Worm (Caenorhabditis elegans) whole organism, early embryonic: ENCODE results near the gene Y57G11C.23.

Experiments used
- B0310.2 ChIP-seq: sonication (generic microtip); optimal IDR thresholded peaks from 2 replicates; lab custom pipeline; 2016; ENCODE audit warnings: mild to moderate bottlenecking, missing genetic modification characterization, missing compliant biosample characterization
- F13C5.2 ChIP-seq: sonication (generic microtip); optimal IDR thresholded peaks from 2 replicates; lab custom pipeline; 2017; ENCODE audit warnings: mild to moderate bottlenecking, missing genetic modification characterization, inconsistent platforms, missing compliant biosample characterization
- aly-1 ChIP-seq: sonication (generic microtip); optimal IDR thresholded peaks from 2 replicates; lab custom pipeline; 2016; ENCODE audit warnings: missing genetic modification characterization, missing compliant biosample characterization
- ama-1 ChIP-seq: fragments of 150-350 bp; optimal IDR thresholded peaks from 2 replicates; lab custom pipeline; 2014
- ceh-13 ChIP-seq: fragments of 200-800 bp; sonication (Bioruptor generic); optimal IDR thresholded peaks from 2 replicates; lab custom pipeline; 2018; ENCODE audit warnings: mild to moderate bottlenecking, missing genetic modification characterization, missing compliant biosample characterization
- ceh-36 ChIP-seq: sonication (generic microtip); optimal IDR thresholded peaks from 2 replicates; lab custom pipeline; 2016; ENCODE audit warnings: missing genetic modification characterization, inconsistent platforms, missing compliant biosample characterization
- ets-7 ChIP-seq: sonication (generic microtip); optimal IDR thresholded peaks from 2 replicates; lab custom pipeline; 2016; ENCODE audit warnings: missing genotype, missing genetic modification characterization, missing compliant biosample characterization
- flt-1 ChIP-seq: fragments of 200-800 bp; sonication (Bioruptor generic); IDR thresholded peaks from 2 replicates; pipeline ENCODE4 v1.3.6; 2022; ENCODE audit warnings: missing genetic modification characterization, missing compliant biosample characterization
- hmbx-1 ChIP-seq: sonication (generic microtip); optimal IDR thresholded peaks from 2 replicates; lab custom pipeline; 2016; ENCODE audit warnings: mild to moderate bottlenecking, missing genetic modification characterization, missing compliant biosample characterization
- hmg-4 ChIP-seq: fragments of 200-800 bp; sonication (Bioruptor generic); optimal IDR thresholded peaks from 2 replicates; lab custom pipeline; 2018; ENCODE audit warnings: mild to moderate bottlenecking, missing genetic modification characterization, missing compliant biosample characterization
- hnd-1 ChIP-seq: sonication (generic microtip); optimal IDR thresholded peaks from 2 replicates; lab custom pipeline; 2016; ENCODE audit warnings: missing genetic modification characterization, missing compliant biosample characterization
- pes-1 ChIP-seq: fragments of 200-800 bp; sonication (Bioruptor generic); IDR thresholded peaks from 2 replicates; pipeline ENCODE4 v1.3.6; 2022; ENCODE audit warnings: missing genetic modification reagents, missing genetic modification characterization, missing compliant biosample characterization
- scrt-1 ChIP-seq: fragments of 200-800 bp; sonication (Bioruptor generic); IDR thresholded peaks from 2 replicates; pipeline ENCODE4 v1.3.6; 2022; ENCODE audit warnings: missing genetic modification characterization, missing compliant biosample characterization
- sea-1 ChIP-seq: fragments of 200-800 bp; sonication (Bioruptor generic); conservative IDR thresholded peaks from 2 replicates; pipeline ENCODE4 v1.3.6; 2022; ENCODE audit warnings: missing genetic modification characterization, missing compliant biosample characterization
- tbx-11 ChIP-seq: fragments of 200-800 bp; sonication (Bioruptor generic); IDR thresholded peaks from 2 replicates; pipeline ENCODE4 v1.3.6; 2022; ENCODE audit warnings: missing genetic modification characterization, missing compliant biosample characterization
- tbx-37 ChIP-seq: fragments of 200-800 bp; sonication (Bioruptor generic); conservative IDR thresholded peaks from 2 replicates; pipeline ENCODE4 v1.3.6; 2022; ENCODE audit warnings: missing genetic modification reagents, missing genetic modification characterization, missing compliant biosample characterization
- tra-4 ChIP-seq: sonication (generic microtip); optimal IDR thresholded peaks from 2 replicates; lab custom pipeline; 2017; ENCODE audit warnings: missing genetic modification characterization, missing compliant biosample characterization

Gene Y57G11C.23

DNA sequence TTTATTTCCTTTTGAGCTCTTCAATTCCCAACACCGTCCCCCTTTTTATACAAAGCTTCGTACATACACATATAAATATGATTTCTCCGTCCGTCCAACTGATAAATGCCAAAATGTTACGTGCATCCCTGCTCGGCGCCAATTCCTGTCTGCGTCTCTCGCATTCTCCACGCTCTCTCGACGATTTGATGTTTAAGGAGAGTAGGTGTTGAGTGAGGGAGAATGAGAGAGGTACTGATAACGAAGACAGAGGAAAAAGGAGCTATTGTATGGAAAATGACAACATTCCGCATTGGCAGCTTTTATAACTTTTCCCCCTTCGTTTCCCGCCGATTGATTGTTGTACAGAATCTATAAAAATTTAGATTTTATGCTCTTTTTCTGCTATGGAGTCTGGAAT lies 22.2 kb upstream of the Y57G11C.23 start:
- no peak for TF ChIP-seq B0310.2
- TF ChIP-seq tbx-11 (GFP tag; lab: Robert Waterston, UW), result no peak
- no peak for TF ChIP-seq ama-1 (lab: Kevin White, UChicago)
- TF ChIP-seq scrt-1, result no peak
- no peak for TF ChIP-seq tbx-37 (GFP tag; lab: Robert Waterston, UW)
- no peak for TF ChIP-seq F13C5.2 (tag; lab: Kevin White, UChicago)
- TF ChIP-seq pes-1 (GFP tag; lab: Robert Waterston, UW), result no peak
- no peak for TF ChIP-seq aly-1 (tag; lab: Kevin White, UChicago)
- TF ChIP-seq ets-7, result no peak

ce11 chrIV:14879184-14879583 lies 17.6 kb upstream of the Y57G11C.23 start, which contains the start of gene eps-8:
Gene eps-8 (plus strand): TSS chrIV:14879484.
- no peak for TF ChIP-seq tra-4 (tag; lab: Kevin White, UChicago)
- no peak for TF ChIP-seq tbx-37 (GFP tag; lab: Robert Waterston, UW)
- no peak for TF ChIP-seq pes-1 (GFP tag; lab: Robert Waterston, UW)
- no peak for TF ChIP-seq ets-7

DNA sequence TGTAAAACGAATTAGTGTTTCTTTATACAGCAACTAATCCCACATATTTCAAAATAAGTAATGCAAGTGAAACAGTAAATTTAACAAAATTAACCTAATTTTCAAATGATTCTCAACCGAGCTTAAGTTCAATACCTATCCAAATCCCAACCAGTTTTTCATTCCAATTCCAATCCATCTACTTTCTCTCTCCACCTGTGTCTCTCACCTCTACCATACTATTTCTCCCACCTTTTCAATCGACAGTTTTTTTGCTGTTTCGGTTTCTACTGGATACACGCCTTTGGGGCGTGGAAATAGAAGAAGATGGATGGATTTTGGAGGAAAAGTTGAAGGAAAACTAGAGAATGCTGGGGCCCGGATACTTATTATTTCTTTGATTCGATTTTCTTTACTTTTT lies 16.1 kb upstream of the Y57G11C.23 start:
- no peak for TF ChIP-seq hmbx-1 (tag; lab: Kevin White, UChicago)
- TF ChIP-seq hnd-1 (tag; lab: Kevin White, UChicago), result no peak
- no peak for TF ChIP-seq ceh-36 (tag; lab: Kevin White, UChicago)
- TF ChIP-seq aly-1 (tag; lab: Kevin White, UChicago), result no peak
- TF ChIP-seq tbx-37 (GFP tag; lab: Robert Waterston, UW), result no peak
- TF ChIP-seq ets-7, result no peak
- no peak for TF ChIP-seq tra-4 (tag; lab: Kevin White, UChicago)
- TF ChIP-seq scrt-1, result no peak
- no peak for TF ChIP-seq sea-1 (GFP tag; lab: Robert Waterston, UW)
- TF ChIP-seq F13C5.2 (tag; lab: Kevin White, UChicago), result no peak
- no peak for TF ChIP-seq ama-1 (lab: Kevin White, UChicago)

DNA sequence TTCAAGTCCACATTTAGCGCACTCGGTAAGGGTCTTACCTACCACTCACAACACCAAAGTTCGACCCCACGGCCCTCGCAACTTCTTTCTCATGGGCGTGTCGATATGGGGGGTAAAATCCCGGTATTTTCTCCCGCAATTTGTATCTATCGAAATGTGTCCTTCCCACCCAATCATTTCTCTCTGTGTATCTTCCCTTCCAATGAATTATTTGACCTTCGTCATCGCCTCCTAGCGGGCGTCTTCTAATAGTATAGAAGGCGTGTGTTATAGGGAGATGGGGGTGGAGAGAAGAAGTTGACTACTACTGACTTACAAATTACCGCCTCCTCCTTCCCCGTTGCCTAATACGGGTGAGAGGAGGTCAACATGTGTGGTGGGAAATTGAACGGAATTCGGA lies 15.0 kb upstream of the Y57G11C.23 start:
- TF ChIP-seq flt-1 (GFP tag; lab: Robert Waterston, UW), result no peak
- no peak for TF ChIP-seq hmbx-1 (tag; lab: Kevin White, UChicago)
- no peak for TF ChIP-seq scrt-1
- no peak for TF ChIP-seq hmg-4 (GFP tag; lab: Kevin White, UChicago)
- TF ChIP-seq F13C5.2 (tag; lab: Kevin White, UChicago), result no peak

- TF ChIP-seq hmg-4 (GFP tag; lab: Kevin White, UChicago), result peak; percentile 71
- no peak for TF ChIP-seq F13C5.2 (tag; lab: Kevin White, UChicago)
Measured at ce11 chrIV:14874926-14875570, 13.5 kb upstream of the Y57G11C.23 start.

DNA sequence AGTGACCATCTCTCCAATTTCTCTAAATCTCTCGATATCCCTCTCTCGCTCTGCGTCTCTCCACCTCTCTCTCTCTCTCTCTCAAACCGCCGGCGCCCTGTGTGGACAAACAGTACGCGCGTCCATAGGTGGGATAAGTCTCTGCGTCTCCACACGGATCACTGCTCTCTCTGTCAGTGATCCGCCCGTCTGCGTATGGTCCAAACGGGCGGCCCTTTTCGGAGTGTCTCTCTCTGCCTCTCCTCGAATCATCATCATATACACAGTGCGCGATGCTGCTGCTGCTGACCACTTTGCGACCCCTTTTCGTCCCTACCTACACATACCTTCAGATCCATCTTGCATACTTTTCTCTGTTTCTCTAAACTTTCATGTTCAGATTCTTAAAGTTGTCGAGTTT lies 10.7 kb upstream of the Y57G11C.23 start:
- TF ChIP-seq ets-7 (no peak), hnd-1 (tag; lab: Kevin White, UChicago) (no peak), F13C5.2 (tag; lab: Kevin White, UChicago) (peak; percentile 31), scrt-1 (no peak), tbx-11 (GFP tag; lab: Robert Waterston, UW) (no peak), hmg-4 (GFP tag; lab: Kevin White, UChicago) (no peak), ama-1 (lab: Kevin White, UChicago) (no peak), aly-1 (tag; lab: Kevin White, UChicago) (peak; percentile 66), ceh-36 (tag; lab: Kevin White, UChicago) (no peak), sea-1 (GFP tag; lab: Robert Waterston, UW) (0 out of 2 replicates have a peak, but pooled peaks have one; percentile 35), tra-4 (tag; lab: Kevin White, UChicago) (no peak), ceh-13 (peak; percentile 17), hmbx-1 (tag; lab: Kevin White, UChicago) (no peak), B0310.2 (no peak), pes-1 (GFP tag; lab: Robert Waterston, UW) (no peak), tbx-37 (GFP tag; lab: Robert Waterston, UW) (no peak), flt-1 (GFP tag; lab: Robert Waterston, UW) (no peak)

DNA sequence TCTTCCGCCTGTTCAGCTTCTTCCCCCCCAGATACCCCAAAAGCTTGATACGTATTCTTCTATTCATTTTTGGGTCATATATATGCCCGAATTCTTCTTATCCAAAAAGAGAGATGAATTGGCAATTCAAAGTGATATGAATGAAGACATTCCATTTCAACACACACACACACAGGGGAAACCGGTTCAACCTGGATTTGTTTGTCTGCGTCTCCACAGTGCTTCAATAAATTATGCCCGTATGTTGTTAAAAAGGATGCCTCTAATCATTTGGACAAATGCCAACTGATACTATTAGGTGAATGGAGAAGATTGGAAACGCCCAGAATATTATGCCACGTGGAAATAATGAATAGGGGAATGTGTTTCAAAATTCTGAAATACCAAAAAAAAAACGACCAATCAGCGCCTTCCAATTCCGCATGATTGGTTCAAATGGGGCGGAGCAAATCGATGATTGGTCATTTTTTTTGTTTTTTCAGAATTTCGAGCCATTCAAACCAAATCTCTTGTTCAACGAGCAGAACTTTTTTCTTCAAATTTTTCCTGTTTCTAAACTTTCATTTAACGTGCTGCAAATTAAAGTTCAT lies 8.3 kb upstream of the Y57G11C.23 start:
- no peak for TF ChIP-seq flt-1 (GFP tag; lab: Robert Waterston, UW)
- no peak for TF ChIP-seq ceh-36 (tag; lab: Kevin White, UChicago)
- TF ChIP-seq hnd-1 (tag; lab: Kevin White, UChicago), result no peak
- no peak for TF ChIP-seq B0310.2
- no peak for TF ChIP-seq scrt-1

ce11 chrIV:14868560-14868959 lies 7.0 kb upstream of the Y57G11C.23 start:
- TF ChIP-seq hmbx-1 (tag; lab: Kevin White, UChicago) (no peak), aly-1 (tag; lab: Kevin White, UChicago) (no peak)
